Fruit fly (Drosophila melanogaster): ENCODE measurements around the gene CG43139.

CG43139 gene

dm6 chr3R:27519879-27520278 lies 18.1 kb upstream of the CG43139 start:
- TF ChIP-seq h (GFP tag; optimal IDR thresholded peaks at IDR 0.05) (no peak), br (GFP tag; optimal IDR thresholded peaks at IDR 0.05) (no peak), pan (optimal IDR thresholded peaks at IDR 0.05) (no peak), Hr83 (GFP tag; optimal IDR thresholded peaks at IDR 0.05; ENCODE audit: poor library complexity, severe bottlenecking) (no peak), Dfd (GFP tag; optimal IDR thresholded peaks at IDR 0.05) (no peak)

- TF ChIP-seq HLH106 (tag; optimal IDR thresholded peaks at IDR 0.05), result no peak
- no peak for TF ChIP-seq N (GFP tag; optimal IDR thresholded peaks at IDR 0.05)
- TF ChIP-seq br (GFP tag; optimal IDR thresholded peaks at IDR 0.05), result no peak
- TF ChIP-seq lola (GFP tag; optimal IDR thresholded peaks at IDR 0.05), result no peak
- TF ChIP-seq tai (GFP tag; optimal IDR thresholded peaks at IDR 0.05), result no peak
- TF ChIP-seq Dfd (GFP tag; optimal IDR thresholded peaks at IDR 0.05), result no peak
- TF ChIP-seq rgr (GFP tag; optimal IDR thresholded peaks at IDR 0.05), result no peak
- TF ChIP-seq Myc (optimal IDR thresholded peaks at IDR 0.05), result no peak
- no peak for TF ChIP-seq Dif (GFP tag; optimal IDR thresholded peaks at IDR 0.05; ENCODE audit: partially characterized antibody)
- no peak for TF ChIP-seq fru (GFP tag; optimal IDR thresholded peaks at IDR 0.05)
- no peak for TF ChIP-seq foxo (GFP tag; optimal IDR thresholded peaks at IDR 0.05)
- no peak for TF ChIP-seq Rel (GFP tag; optimal IDR thresholded peaks at IDR 0.05)
- TF ChIP-seq Rel (tag; optimal IDR thresholded peaks at IDR 0.05), result no peak
- TF ChIP-seq Mio (GFP tag; optimal IDR thresholded peaks at IDR 0.05), result no peak
- TF ChIP-seq Hr78 (GFP tag; optimal IDR thresholded peaks at IDR 0.05), result no peak
- no peak for TF ChIP-seq Hr83 (GFP tag; optimal IDR thresholded peaks at IDR 0.05; ENCODE audit: poor library complexity, severe bottlenecking)
- no peak for TF ChIP-seq usp (GFP tag; optimal IDR thresholded peaks at IDR 0.05)
These were observed 15.3 kb upstream of the CG43139 start, which contains the start of gene CG13972 for dm6 chr3R:27517157-27517556. CG13972 (minus strand) TSS chr3R:27517257.

dm6 chr3R:27502856-27503255 lies 1.0 kb upstream of the CG43139 start, which contains the start of gene CG5402:
CG5402 (minus strand) TSS chr3R:27502956.
- TF ChIP-seq foxo (GFP tag; optimal IDR thresholded peaks at IDR 0.05), result no peak
- TF ChIP-seq Myc (optimal IDR thresholded peaks at IDR 0.05), result no peak

dm6 chr3R:27497616-27498015 lies 4.2 kb downstream of the CG43139 start:
- TF ChIP-seq Rel (GFP tag; optimal IDR thresholded peaks at IDR 0.05) (no peak), Rel (tag; optimal IDR thresholded peaks at IDR 0.05) (no peak), CrebA (GFP tag; optimal IDR thresholded peaks at IDR 0.05; ENCODE audit: borderline replicate concordance) (no peak), Hr78 (GFP tag; optimal IDR thresholded peaks at IDR 0.05) (no peak), Hnf4 (GFP tag; optimal IDR thresholded peaks at IDR 0.05) (no peak), ey (GFP tag; optimal IDR thresholded peaks at IDR 0.05) (no peak), fru (GFP tag; optimal IDR thresholded peaks at IDR 0.05) (no peak), rgr (GFP tag; optimal IDR thresholded peaks at IDR 0.05) (no peak), Hr83 (GFP tag; optimal IDR thresholded peaks at IDR 0.05; ENCODE audit: poor library complexity, severe bottlenecking) (no peak), jim (GFP tag; optimal IDR thresholded peaks at IDR 0.05) (no peak), pan (optimal IDR thresholded peaks at IDR 0.05) (no peak), sv (GFP tag; optimal IDR thresholded peaks at IDR 0.05) (no peak), psq (GFP tag; optimal IDR thresholded peaks at IDR 0.05) (no peak), tai (GFP tag; optimal IDR thresholded peaks at IDR 0.05) (no peak), Abd-B (GFP tag; optimal IDR thresholded peaks at IDR 0.05) (no peak)

dm6 chr3R:27487627-27488026 lies 14.2 kb downstream of the CG43139 start, which contains the start of gene Gr98a:
Gr98a (plus strand) TSS chr3R:27487927.
- TF ChIP-seq lola (GFP tag; optimal IDR thresholded peaks at IDR 0.05), result no peak
- TF ChIP-seq dmrt93B (GFP tag; optimal IDR thresholded peaks at IDR 0.05), result no peak
- TF ChIP-seq psq (GFP tag; optimal IDR thresholded peaks at IDR 0.05), result no peak
- TF ChIP-seq jim (GFP tag; optimal IDR thresholded peaks at IDR 0.05), result no peak
- no peak for TF ChIP-seq dl (GFP tag; optimal IDR thresholded peaks at IDR 0.05; ENCODE audit: insufficient read depth in 1 of 2, partially characterized antibody in 2 of 2)
- TF ChIP-seq Mio (GFP tag; optimal IDR thresholded peaks at IDR 0.05), result no peak
- no peak for TF ChIP-seq pan (optimal IDR thresholded peaks at IDR 0.05)
- no peak for TF ChIP-seq Dfd (GFP tag; optimal IDR thresholded peaks at IDR 0.05)
- TF ChIP-seq dsf (GFP tag; optimal IDR thresholded peaks at IDR 0.05; ENCODE audit: borderline replicate concordance), result no peak
- TF ChIP-seq HLH106 (tag; optimal IDR thresholded peaks at IDR 0.05), result no peak
- no peak for TF ChIP-seq GATAd (GFP tag; optimal IDR thresholded peaks at IDR 0.05)
- no peak for TF ChIP-seq Sp1 (GFP tag; optimal IDR thresholded peaks at IDR 0.05)
- no peak for TF ChIP-seq fru (GFP tag; optimal IDR thresholded peaks at IDR 0.05)
- TF ChIP-seq Hnf4 (GFP tag; optimal IDR thresholded peaks at IDR 0.05), result no peak
- no peak for TF ChIP-seq usp (GFP tag; optimal IDR thresholded peaks at IDR 0.05)
- no peak for TF ChIP-seq foxo (GFP tag; optimal IDR thresholded peaks at IDR 0.05)
- TF ChIP-seq sage (GFP tag; optimal IDR thresholded peaks at IDR 0.05), result no peak
- no peak for TF ChIP-seq CG32264 (GFP tag; optimal IDR thresholded peaks at IDR 0.05)
